Worm (Caenorhabditis elegans) whole organism, early embryonic: ENCODE results near the gene dct-5.

Source experiments
- B0310.2 ChIP-seq: sonication (generic microtip); optimal IDR thresholded peaks from 2 replicates; lab custom pipeline; 2016; ENCODE audit warnings: mild to moderate bottlenecking, missing genetic modification characterization, missing compliant biosample characterization
- F13C5.2 ChIP-seq: sonication (generic microtip); optimal IDR thresholded peaks from 2 replicates; lab custom pipeline; 2017; ENCODE audit warnings: mild to moderate bottlenecking, missing genetic modification characterization, inconsistent platforms, missing compliant biosample characterization
- aly-1 ChIP-seq: sonication (generic microtip); optimal IDR thresholded peaks from 2 replicates; lab custom pipeline; 2016; ENCODE audit warnings: missing genetic modification characterization, missing compliant biosample characterization
- ama-1 ChIP-seq: fragments of 150-350 bp; optimal IDR thresholded peaks from 2 replicates; lab custom pipeline; 2014
- ceh-13 ChIP-seq: fragments of 200-800 bp; sonication (Bioruptor generic); optimal IDR thresholded peaks from 2 replicates; lab custom pipeline; 2018; ENCODE audit warnings: mild to moderate bottlenecking, missing genetic modification characterization, missing compliant biosample characterization
- ceh-36 ChIP-seq: sonication (generic microtip); optimal IDR thresholded peaks from 2 replicates; lab custom pipeline; 2016; ENCODE audit warnings: missing genetic modification characterization, inconsistent platforms, missing compliant biosample characterization
- ets-7 ChIP-seq: sonication (generic microtip); optimal IDR thresholded peaks from 2 replicates; lab custom pipeline; 2016; ENCODE audit warnings: missing genotype, missing genetic modification characterization, missing compliant biosample characterization
- flt-1 ChIP-seq: fragments of 200-800 bp; sonication (Bioruptor generic); IDR thresholded peaks from 2 replicates; pipeline ENCODE4 v1.3.6; 2022; ENCODE audit warnings: missing genetic modification characterization, missing compliant biosample characterization
- hmbx-1 ChIP-seq: sonication (generic microtip); optimal IDR thresholded peaks from 2 replicates; lab custom pipeline; 2016; ENCODE audit warnings: mild to moderate bottlenecking, missing genetic modification characterization, missing compliant biosample characterization
- hmg-4 ChIP-seq: fragments of 200-800 bp; sonication (Bioruptor generic); optimal IDR thresholded peaks from 2 replicates; lab custom pipeline; 2018; ENCODE audit warnings: mild to moderate bottlenecking, missing genetic modification characterization, missing compliant biosample characterization
- hnd-1 ChIP-seq: sonication (generic microtip); optimal IDR thresholded peaks from 2 replicates; lab custom pipeline; 2016; ENCODE audit warnings: missing genetic modification characterization, missing compliant biosample characterization
- pes-1 ChIP-seq: fragments of 200-800 bp; sonication (Bioruptor generic); IDR thresholded peaks from 2 replicates; pipeline ENCODE4 v1.3.6; 2022; ENCODE audit warnings: missing genetic modification reagents, missing genetic modification characterization, missing compliant biosample characterization
- scrt-1 ChIP-seq: fragments of 200-800 bp; sonication (Bioruptor generic); IDR thresholded peaks from 2 replicates; pipeline ENCODE4 v1.3.6; 2022; ENCODE audit warnings: missing genetic modification characterization, missing compliant biosample characterization
- sea-1 ChIP-seq: fragments of 200-800 bp; sonication (Bioruptor generic); conservative IDR thresholded peaks from 2 replicates; pipeline ENCODE4 v1.3.6; 2022; ENCODE audit warnings: missing genetic modification characterization, missing compliant biosample characterization
- tbx-11 ChIP-seq: fragments of 200-800 bp; sonication (Bioruptor generic); IDR thresholded peaks from 2 replicates; pipeline ENCODE4 v1.3.6; 2022; ENCODE audit warnings: missing genetic modification characterization, missing compliant biosample characterization
- tbx-37 ChIP-seq: fragments of 200-800 bp; sonication (Bioruptor generic); conservative IDR thresholded peaks from 2 replicates; pipeline ENCODE4 v1.3.6; 2022; ENCODE audit warnings: missing genetic modification reagents, missing genetic modification characterization, missing compliant biosample characterization
- tra-4 ChIP-seq: sonication (generic microtip); optimal IDR thresholded peaks from 2 replicates; lab custom pipeline; 2017; ENCODE audit warnings: missing genetic modification characterization, missing compliant biosample characterization

The dct-5 gene

ce11 chrII:5436833-5437232 is at the start of gene dct-5:
Gene dct-5 (minus strand): TSS chrII:5436933.
- TF ChIP-seq pes-1, result no peak
- no peak for TF ChIP-seq ama-1 (lab: Kevin White, UChicago)
- no peak for TF ChIP-seq hmg-4
- no peak for TF ChIP-seq hnd-1 (tag; lab: Kevin White, UChicago)
- TF ChIP-seq tra-4, result no peak
- TF ChIP-seq tbx-11 (GFP tag; lab: Robert Waterston, UW), result no peak
- no peak for TF ChIP-seq B0310.2 (tag; lab: Kevin White, UChicago)
- TF ChIP-seq ceh-13, result no peak
- TF ChIP-seq ceh-36 (tag; lab: Kevin White, UChicago), result no peak
- no peak for TF ChIP-seq sea-1 (GFP tag; lab: Robert Waterston, UW)
- TF ChIP-seq hmbx-1, result no peak
- TF ChIP-seq tbx-37 (GFP tag; lab: Robert Waterston, UW), result no peak
- no peak for TF ChIP-seq F13C5.2 (tag; lab: Kevin White, UChicago)

ce11 chrII:5481982-5482381 is 45.2 kb upstream of the dct-5 start, which contains the start of gene cal-8:
Gene cal-8 (minus strand): TSS chrII:5482041.
- TF ChIP-seq tbx-37 (GFP tag; lab: Robert Waterston, UW), result no peak
- TF ChIP-seq B0310.2 (tag; lab: Kevin White, UChicago), result no peak
- TF ChIP-seq pes-1, result no peak
- no peak for TF ChIP-seq ets-7 (tag; lab: Kevin White, UChicago)
- no peak for TF ChIP-seq flt-1 (GFP tag; lab: Robert Waterston, UW)
- no peak for TF ChIP-seq ceh-13
- no peak for TF ChIP-seq ama-1 (lab: Kevin White, UChicago)
- TF ChIP-seq hmbx-1, result no peak
- no peak for TF ChIP-seq tbx-11 (GFP tag; lab: Robert Waterston, UW)
- no peak for TF ChIP-seq ceh-36 (tag; lab: Kevin White, UChicago)
- no peak for TF ChIP-seq hmg-4

- TF ChIP-seq scrt-1 (no peak), ama-1 (lab: Kevin White, UChicago) (no peak), hmg-4 (no peak), flt-1 (GFP tag; lab: Robert Waterston, UW) (no peak), tbx-37 (GFP tag; lab: Robert Waterston, UW) (no peak), sea-1 (GFP tag; lab: Robert Waterston, UW) (no peak), ceh-13 (no peak), hnd-1 (tag; lab: Kevin White, UChicago) (no peak), ceh-36 (tag; lab: Kevin White, UChicago) (no peak), F13C5.2 (tag; lab: Kevin White, UChicago) (no peak), pes-1 (no peak), B0310.2 (tag; lab: Kevin White, UChicago) (no peak), aly-1 (tag; lab: Kevin White, UChicago) (no peak), hmbx-1 (no peak), tbx-11 (GFP tag; lab: Robert Waterston, UW) (no peak)
These were observed 41.6 kb upstream of the dct-5 start, which contains the start of gene F56D1.1 for ce11 chrII:5478318-5478717. Gene F56D1.1 (plus strand): TSS chrII:5478618.

- TF ChIP-seq ets-7 (tag; lab: Kevin White, UChicago) (no peak), tra-4 (no peak), aly-1 (tag; lab: Kevin White, UChicago) (no peak), ama-1 (lab: Kevin White, UChicago) (no peak), tbx-11 (GFP tag; lab: Robert Waterston, UW) (no peak), hmbx-1 (no peak), hnd-1 (tag; lab: Kevin White, UChicago) (no peak), ceh-13 (no peak)
These were observed 38.2 kb upstream of the dct-5 start, which contains the start of gene ilcr-2 for ce11 chrII:5474946-5475345. Gene ilcr-2 (plus strand): TSS chrII:5475246.

ce11 chrII:5473946-5474423 is 37.3 kb upstream of the dct-5 start, which contains the start of gene mrps-16:
Gene mrps-16 (plus strand): TSS chrII:5474373.
- TF ChIP-seq sea-1 (GFP tag; lab: Robert Waterston, UW) (no peak), hnd-1 (tag; lab: Kevin White, UChicago) (no peak), pes-1 (0 out of 2 replicates have a peak, but pooled peaks have one; percentile 25), ama-1 (lab: Kevin White, UChicago) (no peak), flt-1 (GFP tag; lab: Robert Waterston, UW) (no peak), F13C5.2 (tag; lab: Kevin White, UChicago) (peak; percentile 68), aly-1 (tag; lab: Kevin White, UChicago) (no peak), ceh-36 (tag; lab: Kevin White, UChicago) (no peak), ets-7 (tag; lab: Kevin White, UChicago) (no peak), tbx-37 (GFP tag; lab: Robert Waterston, UW) (no peak), scrt-1 (no peak), ceh-13 (no peak), hmbx-1 (no peak)

ce11 chrII:5465729-5466408 is 29.1 kb upstream of the dct-5 start, which contains the start of gene clr-1:
Gene clr-1 (plus strand): TSS chrII:5466358.
- TF ChIP-seq tbx-11 (GFP tag; lab: Robert Waterston, UW) (no peak), hmbx-1 (no peak), ceh-13 (no peak), tra-4 (no peak), tbx-37 (GFP tag; lab: Robert Waterston, UW) (no peak), aly-1 (tag; lab: Kevin White, UChicago) (no peak), hmg-4 (no peak), F13C5.2 (tag; lab: Kevin White, UChicago) (no peak), B0310.2 (tag; lab: Kevin White, UChicago) (no peak), ets-7 (tag; lab: Kevin White, UChicago) (no peak), ceh-36 (tag; lab: Kevin White, UChicago) (no peak), hnd-1 (tag; lab: Kevin White, UChicago) (no peak), ama-1 (lab: Kevin White, UChicago) (no peak), scrt-1 (no peak), pes-1 (no peak), sea-1 (GFP tag; lab: Robert Waterston, UW) (no peak), flt-1 (GFP tag; lab: Robert Waterston, UW) (no peak)
